Worm (Caenorhabditis elegans) whole organism, midembryonic: ENCODE results near the gene C01F1.5.

Source experiments
- flt-1 ChIP-seq: fragments of 200-800 bp; sonication (Bioruptor generic); IDR thresholded peaks from 2 replicates; pipeline ENCODE4 v1.3.6; 2022; ENCODE audit warnings: missing genetic modification characterization, missing compliant biosample characterization
- ref-1 ChIP-seq: fragments of 200-800 bp; sonication (Bioruptor generic); conservative IDR thresholded peaks from 2 replicates; pipeline ENCODE4 v1.3.6; 2022; ENCODE audit warnings: missing genetic modification reagents, missing genetic modification characterization, missing compliant biosample characterization

- TF ChIP-seq flt-1 = no peak
- no peak for TF ChIP-seq ref-1 (GFP tag; lab: Robert Waterston, UW)
Measured at ce11 chrII:4286921-4287320, 5.3 kb upstream of the C01F1.5 start.
